Fruit fly (Drosophila melanogaster) Kc167 (cell line): ENCODE results near the gene CCDC53.

Experiments used
- Myc ChIP-seq: fragments of >200 bp; optimal IDR thresholded peaks from 2 replicates; lab custom pipeline; 2017; ENCODE audit warnings: missing external identifiers
- Sin3A ChIP-seq: fragments of >200 bp; optimal IDR thresholded peaks from 2 replicates; lab custom pipeline; 2018; ENCODE audit warnings: missing external identifiers
- h ChIP-seq: fragments of >200 bp; optimal IDR thresholded peaks from 3 replicates; lab custom pipeline; 2018; ENCODE audit warnings: missing external identifiers
- insv ChIP-seq: fragments of >200 bp; optimal IDR thresholded peaks from 3 replicates; lab custom pipeline; 2018; ENCODE audit warnings: missing external identifiers
- psq ChIP-seq: fragments of >200 bp; optimal IDR thresholded peaks from 2 replicates; lab custom pipeline; 2017; ENCODE audit warnings: missing external identifiers
- ttk ChIP-seq: sonication (Bioruptor generic); optimal IDR thresholded peaks from 2 replicates; lab custom pipeline; 2017; ENCODE audit warnings: missing external identifiers

CCDC53 gene

DNA sequence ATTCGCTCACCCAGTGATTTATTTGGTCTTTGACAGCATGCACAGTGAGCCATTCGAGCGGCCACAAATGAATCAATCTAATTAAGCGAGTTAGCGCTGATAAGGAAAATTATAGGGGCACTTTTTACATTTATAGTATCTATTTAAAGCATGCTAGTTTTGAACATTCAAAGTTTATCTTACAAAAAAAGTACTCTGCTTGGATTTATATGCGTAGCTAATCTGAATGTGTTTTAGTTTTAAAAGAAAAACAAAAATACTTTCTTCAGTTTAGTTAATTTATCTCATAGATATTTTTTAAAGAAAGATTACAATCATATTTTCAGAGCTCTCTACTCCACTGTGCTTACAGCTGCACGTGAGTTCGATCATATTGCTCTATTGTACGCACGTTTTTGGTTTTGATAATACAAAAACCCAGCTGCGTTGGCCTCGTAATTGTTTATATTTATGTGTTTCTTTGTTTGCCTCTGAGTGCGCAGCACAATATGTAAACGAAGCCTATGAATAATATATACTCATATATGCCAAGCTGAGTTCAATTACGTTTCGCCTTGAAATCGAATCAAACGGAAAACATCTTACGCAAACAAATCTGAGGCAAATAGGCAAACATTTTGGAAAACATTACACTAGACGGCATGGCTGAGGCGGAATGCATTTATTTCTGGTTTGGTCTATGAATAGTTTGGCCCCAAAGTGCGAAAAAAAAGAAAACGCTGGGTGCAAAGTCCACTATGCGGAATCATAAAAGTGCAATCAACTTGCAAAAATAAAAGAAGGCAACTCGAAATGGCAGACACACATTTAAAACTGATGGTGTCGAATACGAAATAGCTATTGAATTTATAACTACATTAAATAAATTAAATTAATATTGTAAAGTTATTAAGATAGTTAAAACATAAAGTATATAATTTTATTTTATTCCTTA, 38.9 kb upstream of the CCDC53 start:
- TF ChIP-seq Myc (lab: Kevin White, UChicago) = no peak
- TF ChIP-seq Sin3A (lab: Kevin White, UChicago) = no peak
- no peak for TF ChIP-seq ttk (lab: Kevin White, UChicago)
- TF ChIP-seq h = no peak
- TF ChIP-seq psq (lab: Kevin White, UChicago) = no peak
- TF ChIP-seq insv = no peak

DNA sequence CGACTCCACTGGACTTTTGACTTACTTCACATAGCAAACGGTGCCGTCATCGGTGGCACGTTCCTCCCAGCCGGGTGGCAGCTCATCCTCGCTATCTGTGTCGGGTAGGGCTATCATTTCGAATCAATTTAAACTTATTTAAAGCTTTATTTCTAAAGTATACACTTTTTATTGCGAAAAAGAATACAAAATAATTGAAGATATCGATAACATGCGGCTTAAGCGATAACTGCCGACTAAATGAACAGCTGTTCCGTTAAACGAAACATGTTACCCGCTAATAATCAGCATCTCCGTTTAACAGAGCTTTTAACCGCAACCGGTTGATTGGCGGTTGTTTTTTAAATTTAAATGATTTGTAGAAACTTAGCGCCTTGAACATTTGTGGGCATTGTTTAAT, 36.8 kb upstream of the CCDC53 start, which contains the start of gene Wwox:
Wwox (minus strand) TSS at position 215 of the 400 bp plus-strand sequence.
- TF ChIP-seq ttk (lab: Kevin White, UChicago) (no peak), psq (lab: Kevin White, UChicago) (no peak), h (no peak), Sin3A (lab: Kevin White, UChicago) (no peak), insv (no peak), Myc (lab: Kevin White, UChicago) (no peak)

DNA sequence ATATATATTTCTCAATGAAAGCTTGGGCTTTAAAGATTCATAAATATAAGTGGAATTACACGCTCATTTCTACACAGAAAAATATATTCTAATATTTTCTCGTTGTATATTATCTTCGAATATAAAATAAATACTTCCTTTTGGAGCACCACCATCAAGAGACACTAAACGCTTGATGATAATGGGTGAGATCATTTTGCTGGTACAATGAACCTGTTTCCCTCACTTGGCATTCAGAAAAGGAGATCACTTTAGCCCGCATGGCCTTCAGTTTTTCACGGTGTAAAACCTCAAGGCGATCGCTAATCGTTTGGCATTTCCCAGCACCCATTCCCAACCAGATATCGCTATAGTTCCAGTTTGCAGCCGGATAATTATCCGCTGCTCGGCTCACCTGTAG, 34.9 kb upstream of the CCDC53 start:
- no peak for TF ChIP-seq Sin3A (lab: Kevin White, UChicago)
- TF ChIP-seq ttk (lab: Kevin White, UChicago) = no peak
- no peak for TF ChIP-seq insv
- no peak for TF ChIP-seq psq (lab: Kevin White, UChicago)
- TF ChIP-seq Myc (lab: Kevin White, UChicago) = no peak
- no peak for TF ChIP-seq h

DNA sequence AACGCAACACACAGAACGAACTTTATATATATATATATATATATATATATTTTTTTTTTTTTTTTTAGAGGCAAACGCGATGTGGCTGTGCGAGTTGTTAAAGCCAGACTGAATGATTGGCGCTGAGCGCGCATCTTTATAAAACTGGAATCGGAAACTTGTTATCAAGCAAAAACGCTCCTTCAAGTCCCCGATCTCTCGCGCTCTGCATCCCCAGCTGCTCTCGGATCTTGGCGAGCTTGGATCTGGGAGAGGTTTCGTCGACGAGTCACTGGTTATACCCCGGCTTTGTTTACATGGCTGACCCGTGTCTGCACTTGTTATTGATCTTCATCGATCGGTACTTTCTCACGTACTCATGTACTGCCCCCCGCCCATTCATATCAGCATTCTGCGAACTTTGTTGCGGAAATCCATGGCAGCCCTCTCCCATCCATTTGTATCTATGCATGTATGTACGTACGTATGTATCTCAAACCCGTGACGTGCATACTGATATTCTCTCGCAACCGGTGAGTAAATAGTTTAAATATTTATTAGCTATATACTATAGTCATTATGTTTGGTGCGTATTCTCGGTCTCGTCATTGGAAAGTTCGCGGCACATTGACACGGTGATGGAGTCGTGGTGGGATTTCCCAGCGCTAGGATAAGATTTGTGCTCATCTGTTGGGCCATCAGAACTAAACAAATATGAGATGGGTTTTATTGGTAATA, 33.6 kb upstream of the CCDC53 start, which contains the start of gene Spn28Dc:
Spn28Dc (minus strand) TSS at position 51 of the 717 bp plus-strand sequence.
- no peak for TF ChIP-seq insv
- TF ChIP-seq Myc (lab: Kevin White, UChicago) = no peak
- TF ChIP-seq psq (lab: Kevin White, UChicago) = no peak
- no peak for TF ChIP-seq h
- TF ChIP-seq ttk (lab: Kevin White, UChicago) = no peak
- TF ChIP-seq Sin3A (lab: Kevin White, UChicago) = no peak

DNA sequence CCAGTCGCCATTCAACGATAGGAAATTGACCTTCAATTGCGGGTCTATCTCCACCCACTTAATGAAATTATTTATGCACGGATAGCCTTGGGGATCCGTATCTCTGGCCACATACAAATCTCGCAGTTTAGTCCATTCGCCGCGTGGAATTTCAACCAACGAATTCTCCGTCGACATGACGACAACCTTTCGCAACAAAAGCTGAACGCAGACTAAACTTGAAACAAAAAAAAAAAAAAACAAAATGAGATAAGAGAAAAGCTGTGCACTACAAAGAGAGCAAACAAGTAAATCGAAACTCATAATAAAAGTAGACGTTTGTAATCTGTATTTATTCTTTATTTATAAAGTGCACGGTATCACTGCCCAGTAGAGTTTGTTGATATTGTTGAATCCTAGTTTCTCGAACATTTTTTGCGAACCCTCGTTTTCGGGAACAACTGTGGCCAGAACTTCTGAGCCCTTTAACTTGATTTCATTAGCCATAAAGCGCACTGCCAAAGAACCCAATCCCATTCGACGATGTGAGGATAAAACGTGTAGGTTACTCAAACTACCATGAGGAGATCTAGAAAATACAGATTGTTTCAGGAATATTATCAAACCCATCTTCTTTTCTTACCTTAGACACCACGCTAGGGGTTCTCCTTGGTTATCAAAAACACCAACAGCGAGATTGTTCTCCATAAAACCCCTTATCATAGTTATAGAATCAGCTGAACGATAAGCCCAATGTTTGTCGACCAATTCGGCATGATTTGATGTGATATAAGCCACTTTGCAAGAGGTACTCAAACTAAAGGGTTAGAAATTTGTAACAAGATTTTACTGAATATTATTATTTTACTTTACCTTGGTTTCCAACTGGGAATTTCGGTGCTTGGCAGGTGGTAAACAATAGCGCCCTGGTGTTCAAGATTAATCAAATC, 31.4 kb upstream of the CCDC53 start, which contains the start of gene CG12560:
CG12560 (minus strand) TSS at position 195 of the 929 bp plus-strand sequence.
- no peak for TF ChIP-seq Myc (lab: Kevin White, UChicago)
- TF ChIP-seq h = no peak
- no peak for TF ChIP-seq ttk (lab: Kevin White, UChicago)

DNA sequence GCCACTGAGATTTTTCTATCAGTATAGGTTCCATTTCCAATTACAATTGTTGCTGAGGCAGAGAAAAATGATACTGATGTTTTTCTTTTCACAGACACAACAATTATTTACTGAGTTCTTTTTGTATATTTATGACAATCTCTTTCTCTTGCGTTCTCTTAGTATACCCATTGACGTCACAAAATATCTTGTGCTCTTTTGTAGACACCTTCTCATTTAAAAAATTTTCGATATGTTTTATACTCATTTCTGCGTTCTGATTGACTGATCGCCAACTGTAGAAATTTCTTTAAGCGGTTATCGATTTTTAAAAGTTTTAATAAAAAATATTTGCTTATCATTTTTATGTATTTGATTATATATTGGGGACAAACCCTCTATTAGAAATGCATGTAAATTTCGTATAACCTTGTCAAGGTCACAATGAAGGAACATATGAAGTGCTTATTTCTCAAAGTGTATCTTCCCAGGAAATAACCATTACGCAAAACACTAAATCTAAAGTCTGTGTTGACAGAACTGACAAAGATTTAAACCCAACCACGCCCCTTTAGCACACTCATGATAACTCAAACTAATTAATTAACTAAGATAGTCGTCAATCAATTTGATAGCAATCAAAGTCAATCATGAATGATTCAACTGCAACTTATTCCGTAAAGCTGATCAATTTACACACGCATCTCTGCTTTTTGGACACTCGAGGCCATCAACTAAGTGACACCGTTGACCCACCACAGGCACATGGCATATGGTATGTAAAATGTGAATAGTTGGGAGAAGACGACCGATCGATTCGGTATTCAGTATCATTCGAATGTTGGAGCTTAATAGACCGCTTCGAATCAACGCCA, 30.1 kb upstream of the CCDC53 start, which contains the start of the genes Glyat and Tg:
Glyat (minus strand) TSS at position 51 of the 854 bp plus-strand sequence.
Tg (plus strand) TSS at position 804 of the 854 bp plus-strand sequence.
- TF ChIP-seq ttk (lab: Kevin White, UChicago) (no peak), Myc (lab: Kevin White, UChicago) (no peak), Sin3A (lab: Kevin White, UChicago) (no peak), psq (lab: Kevin White, UChicago) (no peak), insv (no peak), h (no peak)

DNA sequence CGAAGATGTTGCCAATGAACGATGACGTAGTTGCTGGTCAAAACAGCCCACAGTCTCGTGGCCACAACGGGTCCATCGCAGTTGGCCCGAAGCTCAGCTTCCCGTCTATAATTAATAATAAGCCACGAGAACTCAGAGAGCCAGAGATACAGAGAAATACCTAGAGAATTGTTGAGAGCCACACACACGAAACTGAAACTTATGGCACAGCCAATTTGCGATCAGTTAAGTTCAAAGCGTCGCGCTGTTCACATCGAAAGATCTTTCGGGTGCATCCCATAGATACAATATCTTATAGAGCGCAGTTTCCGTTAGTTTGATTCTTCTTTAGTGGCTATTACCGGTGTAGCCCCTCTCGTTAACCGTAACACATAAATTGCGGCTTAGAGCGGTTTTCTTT, 28.4 kb upstream of the CCDC53 start:
- TF ChIP-seq h = no peak
- no peak for TF ChIP-seq Sin3A (lab: Kevin White, UChicago)
- TF ChIP-seq insv = no peak
- no peak for TF ChIP-seq Myc (lab: Kevin White, UChicago)
- TF ChIP-seq ttk (lab: Kevin White, UChicago) = no peak
- TF ChIP-seq psq (lab: Kevin White, UChicago) = no peak

DNA sequence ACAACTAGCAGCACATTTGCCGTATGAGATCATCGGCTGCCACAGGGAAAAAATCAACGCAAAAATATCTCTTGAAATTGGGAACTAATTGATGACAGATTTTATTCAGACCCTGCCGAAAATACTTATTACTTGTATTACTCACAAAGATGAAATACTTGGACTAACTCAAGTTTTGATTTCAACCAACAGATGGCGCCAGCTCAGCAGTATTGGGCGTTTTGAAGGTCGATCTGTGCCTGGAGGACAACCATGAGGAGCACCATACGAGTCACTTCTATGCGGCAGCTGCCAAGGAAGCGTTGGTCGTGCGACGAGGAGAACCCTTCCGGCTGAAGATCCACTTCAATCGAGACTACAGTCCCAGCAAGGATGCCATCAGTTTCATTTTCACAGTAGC, 16.6 kb upstream of the CCDC53 start:
- no peak for TF ChIP-seq Sin3A (lab: Kevin White, UChicago)
- TF ChIP-seq ttk (lab: Kevin White, UChicago) = no peak

DNA sequence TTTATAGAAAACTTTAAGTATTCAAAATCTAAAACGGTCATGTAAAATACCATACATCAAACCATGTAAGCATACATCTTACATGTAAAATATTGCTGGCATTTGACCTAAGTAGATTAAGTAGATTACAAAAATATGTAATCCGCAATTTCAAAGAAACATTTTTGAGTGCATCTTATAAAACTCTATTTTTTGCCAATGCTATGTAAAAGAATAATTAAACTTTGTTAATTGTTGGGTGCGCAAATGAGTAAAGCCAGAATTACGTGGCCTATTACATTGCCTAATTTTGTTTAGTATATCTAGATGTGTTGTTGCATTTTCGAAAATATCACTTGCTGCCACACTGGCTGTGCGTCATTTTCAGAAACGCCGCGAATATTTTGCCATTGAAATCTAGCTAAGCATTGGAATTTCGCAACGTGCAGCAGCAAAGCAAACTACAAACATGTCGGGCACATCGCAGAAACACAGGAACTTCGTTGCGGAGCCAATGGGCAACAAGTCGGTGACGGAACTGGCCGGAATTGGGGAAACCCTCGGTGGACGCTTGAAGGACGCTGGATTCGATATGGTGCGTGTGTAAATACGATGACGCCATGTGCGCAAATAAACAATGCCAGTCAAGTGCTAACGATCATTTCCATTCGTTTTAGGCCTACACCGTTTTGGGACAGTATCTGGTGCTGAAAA, 11.6 kb upstream of the CCDC53 start, which contains the start of gene baf:
baf (plus strand) TSS at position 303 of the 693 bp plus-strand sequence.
- TF ChIP-seq Sin3A (lab: Kevin White, UChicago) (no peak), insv (no peak), Myc (lab: Kevin White, UChicago) (no peak), h (no peak), psq (lab: Kevin White, UChicago) (no peak), ttk (lab: Kevin White, UChicago) (no peak)

DNA sequence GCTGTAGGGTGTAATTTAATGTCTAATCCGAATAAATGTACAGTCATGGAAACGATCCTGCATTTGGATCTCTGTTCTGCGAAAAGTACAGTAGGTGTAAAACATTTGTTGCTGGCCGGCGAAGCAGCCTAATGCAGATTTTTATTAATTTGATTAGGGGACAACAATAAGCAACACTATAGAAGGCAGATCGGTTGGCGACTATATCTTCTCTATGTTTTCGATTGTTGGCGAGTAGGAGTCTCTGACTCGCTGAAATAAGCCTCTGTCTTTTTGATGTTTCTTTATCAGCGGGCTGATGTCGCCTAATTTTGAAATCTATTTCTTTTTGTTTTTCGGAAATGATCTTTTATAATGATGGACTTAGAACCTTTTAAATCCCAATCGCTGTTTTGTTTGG, 10.8 kb upstream of the CCDC53 start:
- TF ChIP-seq insv (no peak), Myc (lab: Kevin White, UChicago) (no peak), Sin3A (lab: Kevin White, UChicago) (no peak), ttk (lab: Kevin White, UChicago) (no peak), h (no peak), psq (lab: Kevin White, UChicago) (no peak)
